Worm (Caenorhabditis elegans) whole organism, L3 larva: Measurements from ENCODE around the gene fbxa-94.

ENCODE experiments used
- egl-27 ChIP-seq: sonication (generic microtip); optimal IDR thresholded peaks from 4 replicates; lab custom pipeline; 2017; ENCODE audit warnings: missing biosample characterization, missing genetic modification reagents, missing genetic modification characterization
- lin-15B ChIP-seq: fragments of 150-350 bp; optimal IDR thresholded peaks from 2 replicates; lab custom pipeline; 2014; ENCODE audit warnings: missing biosample characterization, missing genetic modification characterization
- lin-39 ChIP-seq: fragments of 150-350 bp; optimal IDR thresholded peaks from 2 replicates; lab custom pipeline; 2018; ENCODE audit warnings: missing biosample characterization, missing genetic modification reagents, missing genetic modification characterization
- skn-1 ChIP-seq: fragments of 150-350 bp; optimal IDR thresholded peaks from 2 replicates; lab custom pipeline; 2014; ENCODE audit warnings: missing biosample characterization, missing genetic modification characterization
- unc-39 ChIP-seq: sonication (generic microtip); optimal IDR thresholded peaks from 4 replicates; lab custom pipeline; 2017; ENCODE audit warnings: missing biosample characterization, missing genetic modification characterization

DNA sequence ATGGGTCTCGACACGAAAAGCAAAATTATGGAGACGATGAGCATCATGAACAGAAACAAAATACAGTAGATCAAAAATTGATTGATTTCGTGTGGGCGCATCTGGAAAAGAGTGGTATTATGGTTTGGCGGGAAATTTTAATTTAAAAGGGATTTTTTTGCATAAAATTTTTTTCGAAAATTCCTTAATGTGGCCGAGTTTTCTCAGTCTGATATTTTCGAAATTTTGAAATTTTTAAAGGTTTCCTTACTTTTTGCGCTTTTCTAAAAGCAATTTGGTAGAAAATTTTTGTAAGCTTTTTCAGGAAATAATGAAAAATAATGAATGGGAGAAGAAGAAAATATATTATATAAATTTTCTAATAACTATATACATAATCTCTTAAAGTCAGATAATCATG, 38.8 kb upstream of the fbxa-94 start, which contains the start of gene F21A3.2:
- TF ChIP-seq lin-15B (tag; lab: Kevin White, UChicago) (no peak), egl-27 (no peak), unc-39 (tag; lab: Kevin White, UChicago) (no peak), skn-1 (tag; lab: Kevin White, UChicago) (no peak), lin-39 (tag; lab: Kevin White, UChicago) (no peak)
